Worm (Caenorhabditis elegans): ENCODE results near the gene M05D6.2.

DNA sequence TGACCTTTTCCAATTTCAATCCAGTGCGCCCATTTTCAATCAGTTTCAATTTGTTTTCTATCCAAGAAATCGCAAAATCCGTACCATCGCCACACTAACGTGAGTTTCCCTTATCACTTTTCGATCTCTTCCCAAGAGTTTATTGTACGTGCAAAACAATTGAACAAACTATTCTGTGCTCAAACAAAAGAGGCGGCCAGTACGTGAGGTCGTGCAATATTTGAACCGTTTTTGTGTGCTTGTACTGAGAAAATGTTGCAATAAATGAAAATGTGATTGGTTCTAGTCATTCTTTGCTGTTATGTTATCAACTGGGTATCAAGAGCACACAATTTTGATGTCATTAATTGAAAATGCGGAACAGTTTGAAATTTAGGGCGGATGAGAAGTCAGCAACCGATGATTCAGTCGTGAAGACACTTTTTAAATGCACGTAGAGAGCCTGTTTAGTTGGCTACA lies 18.2 kb upstream of the M05D6.2 start, which contains the start of gene F22B5.4:
- TF ChIP-seq cnd-1 (tag; optimal IDR thresholded peaks at IDR 0.05) (no peak), unc-39 (tag; optimal IDR thresholded peaks at IDR 0.05) (no peak), mep-1 (tag; optimal IDR thresholded peaks at IDR 0.05) (no peak), blmp-1 (tag; optimal IDR thresholded peaks at IDR 0.05) (no peak), sptf-1 (tag; optimal IDR thresholded peaks at IDR 0.05) (no peak), unc-62 (GFP tag; optimal IDR thresholded peaks at IDR 0.05) (no peak), snpc-4 (tag; optimal IDR thresholded peaks at IDR 0.05) (no peak), elt-3 (tag; optimal IDR thresholded peaks at IDR 0.05) (no peak), nhr-12 (tag; optimal IDR thresholded peaks at IDR 0.05) (no peak), ztf-11 (tag; optimal IDR thresholded peaks at IDR 0.05) (no peak)
